Fruit fly (Drosophila melanogaster) whole organism: Measurements from ENCODE around the gene Rad9.

Source experiments
- CG8478 ChIP-seq: fragments of >200 bp; optimal IDR thresholded peaks from 2 replicates; lab custom pipeline; 2018; ENCODE audit warnings: inconsistent platforms
- Dll ChIP-seq: fragments of >200 bp; optimal IDR thresholded peaks from 2 replicates; lab custom pipeline; 2017
- usp ChIP-seq: fragments of >200 bp; optimal IDR thresholded peaks from 2 replicates; lab custom pipeline; 2017; ENCODE audit warnings: missing biosample characterization, missing genetic modification characterization, mixed read lengths

DNA sequence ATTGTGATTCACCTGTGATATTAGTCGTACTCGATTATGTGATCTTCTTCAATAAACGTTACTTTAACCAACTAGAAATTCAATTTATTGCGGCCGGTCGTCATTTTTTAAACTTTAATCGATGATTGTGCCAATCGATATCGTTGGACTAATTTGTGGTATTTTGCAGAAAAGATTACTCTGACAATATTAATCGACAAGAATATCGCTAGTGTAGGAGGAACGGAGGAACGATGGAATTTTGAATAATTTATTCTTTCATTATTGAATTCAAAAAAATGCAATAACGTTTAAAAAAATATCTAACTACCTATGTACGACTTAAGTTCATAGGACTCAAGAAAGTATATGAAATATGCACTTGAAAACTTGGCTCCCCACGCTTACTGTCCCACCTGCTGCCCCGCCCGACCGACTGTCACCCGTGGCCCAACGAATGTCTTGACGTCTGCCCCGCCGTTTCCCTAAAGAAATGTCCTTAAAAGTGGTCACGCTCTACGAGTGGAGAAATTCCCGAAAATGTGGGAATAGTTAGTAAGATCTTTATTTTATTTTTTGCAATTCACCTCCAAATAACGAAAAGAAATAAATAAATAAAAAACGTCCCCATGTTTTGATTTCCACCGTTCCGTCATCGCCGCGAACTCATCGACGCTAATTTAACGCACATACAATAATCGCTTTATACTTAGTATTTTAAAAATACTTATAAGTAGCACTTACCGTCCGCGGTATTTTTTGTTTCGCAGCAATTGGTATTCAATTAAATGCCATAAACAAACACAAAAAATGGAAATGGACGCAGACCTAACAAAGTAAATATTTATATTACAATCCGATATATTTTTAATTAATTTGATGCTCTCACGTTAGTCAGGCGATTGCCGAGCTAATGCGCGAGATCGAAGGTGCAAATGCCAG lies 6.6 kb downstream of the Rad9 start, which contains the start of gene CG14074:
- TF ChIP-seq Dll (lab: Kevin White, UChicago) (no peak), CG8478 (lab: Kevin White, UChicago) (peak; percentile 20), usp (GFP tag; lab: Kevin White, UChicago) (no peak)
